Worm (Caenorhabditis elegans) whole organism, L1 larva: ENCODE results near the gene nhr-253.

ENCODE experiments used
- C04F5.9 ChIP-seq: sonication (generic microtip); optimal IDR thresholded peaks from 2 replicates; lab custom pipeline; 2016; ENCODE audit warnings: missing genetic modification characterization, missing compliant biosample characterization
- F16B12.6 ChIP-seq: fragments of 150-350 bp; optimal IDR thresholded peaks from 2 replicates; lab custom pipeline; 2014; ENCODE audit warnings: missing biosample characterization, missing genetic modification characterization
- Y116A8C.19 ChIP-seq: sonication (generic microtip); optimal IDR thresholded peaks from 2 replicates; lab custom pipeline; 2016; ENCODE audit warnings: missing compliant biosample characterization, missing genetic modification characterization, borderline replicate concordance
- aha-1 ChIP-seq: fragments of 150-350 bp; optimal IDR thresholded peaks from 2 replicates; lab custom pipeline; 2014; ENCODE audit warnings: missing biosample characterization, missing genetic modification characterization
- alr-1 ChIP-seq: fragments of 200-800 bp; sonication (Bioruptor generic); optimal IDR thresholded peaks from 2 replicates; lab custom pipeline; 2018; ENCODE audit warnings: borderline replicate concordance, mild to moderate bottlenecking, missing genetic modification characterization, missing compliant biosample characterization
- ceh-63 ChIP-seq: fragments of 200-800 bp; sonication (Bioruptor generic); optimal IDR thresholded peaks from 2 replicates; lab custom pipeline; 2018; ENCODE audit warnings: mild to moderate bottlenecking, missing genetic modification characterization, missing compliant biosample characterization
- ceh-8 ChIP-seq: fragments of 200-800 bp; sonication (Bioruptor generic); optimal IDR thresholded peaks from 2 replicates; lab custom pipeline; 2018; ENCODE audit warnings: mild to moderate bottlenecking, missing genetic modification characterization, moderate library complexity, missing compliant biosample characterization
- ces-1 ChIP-seq: fragments of 150-350 bp; optimal IDR thresholded peaks from 2 replicates; lab custom pipeline; 2014; ENCODE audit warnings: missing biosample characterization, missing genetic modification reagents, missing genetic modification characterization
- dpl-1 ChIP-seq, 3 experiments: fragments of 150-350 bp in 2 of 3; sonication (generic microtip) in 1 of 3; optimal IDR thresholded peaks; 2 replicates each; lab custom pipeline; 2014 to 2017; ENCODE audit warnings: missing biosample characterization in 3 of 3, missing genetic modification characterization in 3 of 3, missing genetic modification reagents in 3 of 3
- efl-1 ChIP-seq, 4 experiments: fragments of 150-350 bp; optimal IDR thresholded peaks in 3 of 4; peaks in 1 of 4; 1 replicate in 1 of 4; 2 replicates in 3 of 4; lab custom pipeline; 2014; ENCODE audit warnings: missing biosample characterization in 2 of 4, missing genetic modification characterization in 2 of 4, missing genetic modification reagents in 2 of 4
- elt-3 ChIP-seq, 6 experiments: fragments of 150-350 bp in 1 of 6; sonication (generic microtip); optimal IDR thresholded peaks; 2 replicates each; lab custom pipeline; 2017 to 2018; ENCODE audit warnings: missing biosample characterization in 6 of 6, missing genetic modification characterization in 6 of 6, inconsistent platforms in 1 of 6
- fkh-10 ChIP-seq: sonication (generic microtip); optimal IDR thresholded peaks from 2 replicates; lab custom pipeline; 2017; ENCODE audit warnings: missing biosample characterization, missing genetic modification reagents, missing genetic modification characterization
- hlh-17 ChIP-seq: fragments of 200-800 bp; sonication (Bioruptor generic); optimal IDR thresholded peaks from 2 replicates; lab custom pipeline; 2018; ENCODE audit warnings: missing genetic modification characterization, mild to moderate bottlenecking, missing compliant biosample characterization, moderate library complexity, borderline replicate concordance
- irx-1 ChIP-seq: sonication (generic microtip); optimal IDR thresholded peaks from 2 replicates; lab custom pipeline; 2016; ENCODE audit warnings: missing genetic modification characterization, missing compliant biosample characterization
- jun-1 ChIP-seq: fragments of 150-350 bp; optimal IDR thresholded peaks from 2 replicates; lab custom pipeline; 2014; ENCODE audit warnings: missing biosample characterization, missing genetic modification reagents, missing genetic modification characterization
- lin-13 ChIP-seq: fragments of 150-350 bp; optimal IDR thresholded peaks from 2 replicates; lab custom pipeline; 2014; ENCODE audit warnings: missing biosample characterization, missing genetic modification reagents, missing genetic modification characterization
- lin-39 ChIP-seq: fragments of 150-350 bp; optimal IDR thresholded peaks from 2 replicates; lab custom pipeline; 2014; ENCODE audit warnings: missing biosample characterization, missing genetic modification reagents, missing genetic modification characterization
- lir-3 ChIP-seq: sonication (generic microtip); optimal IDR thresholded peaks from 2 replicates; lab custom pipeline; 2016; ENCODE audit warnings: mild to moderate bottlenecking, missing genetic modification characterization, moderate library complexity, missing compliant biosample characterization; ENCODE audit not compliant: poor library complexity
- lsy-2 ChIP-seq, 2 experiments: fragments of 150-350 bp; optimal IDR thresholded peaks; 2 replicates each; lab custom pipeline; 2014; ENCODE audit warnings: missing biosample characterization in 2 of 2, missing genetic modification characterization in 2 of 2
- mef-2 ChIP-seq: fragments of 150-350 bp; optimal IDR thresholded peaks from 2 replicates; lab custom pipeline; 2014; ENCODE audit warnings: missing biosample characterization, missing genetic modification characterization
- nhr-237 ChIP-seq: fragments of 150-350 bp; optimal IDR thresholded peaks from 2 replicates; lab custom pipeline; 2014; ENCODE audit warnings: missing biosample characterization, missing genetic modification characterization
- nhr-47 ChIP-seq: sonication (generic microtip); optimal IDR thresholded peaks from 2 replicates; lab custom pipeline; 2016; ENCODE audit warnings: mild to moderate bottlenecking, missing genetic modification characterization, moderate library complexity, missing compliant biosample characterization
- nhr-76 ChIP-seq: sonication (generic microtip); optimal IDR thresholded peaks from 2 replicates; lab custom pipeline; 2017; ENCODE audit warnings: missing biosample characterization, missing genetic modification characterization
- nhr-84 ChIP-seq: sonication (generic microtip); optimal IDR thresholded peaks from 2 replicates; lab custom pipeline; 2017; ENCODE audit warnings: missing biosample characterization, missing genetic modification characterization
- nhr-90 ChIP-seq: sonication (generic microtip); optimal IDR thresholded peaks from 2 replicates; lab custom pipeline; 2016; ENCODE audit warnings: mild to moderate bottlenecking, missing genetic modification characterization, missing compliant biosample characterization; ENCODE audit not compliant: poor library complexity
- pag-3 ChIP-seq: sonication (generic microtip); optimal IDR thresholded peaks from 2 replicates; lab custom pipeline; 2017; ENCODE audit warnings: missing genetic modification characterization, mild to moderate bottlenecking, missing compliant biosample characterization, antibody characterized with exemption, borderline replicate concordance; ENCODE audit not compliant: insufficient read depth
- rnt-1 ChIP-seq: sonication (generic microtip); optimal IDR thresholded peaks from 2 replicates; lab custom pipeline; 2016; ENCODE audit warnings: mild to moderate bottlenecking, missing genetic modification characterization, moderate library complexity, missing compliant biosample characterization
- skn-1 ChIP-seq: fragments of 150-350 bp; optimal IDR thresholded peaks from 2 replicates; lab custom pipeline; 2014; ENCODE audit warnings: missing biosample characterization, missing genetic modification characterization
- swsn-7 ChIP-seq: sonication (generic microtip); optimal IDR thresholded peaks from 2 replicates; lab custom pipeline; 2016; ENCODE audit warnings: missing genetic modification characterization, missing compliant biosample characterization
- tlp-1 ChIP-seq: fragments of 150-350 bp; optimal IDR thresholded peaks from 2 replicates; lab custom pipeline; 2014; ENCODE audit warnings: missing biosample characterization, missing genetic modification characterization
- unc-30 ChIP-seq: sonication (generic microtip); optimal IDR thresholded peaks from 2 replicates; lab custom pipeline; 2017; ENCODE audit warnings: missing biosample characterization, missing genetic modification characterization
- unc-62 ChIP-seq: fragments of 150-350 bp; optimal IDR thresholded peaks from 2 replicates; lab custom pipeline; 2014; ENCODE audit warnings: missing biosample characterization, missing genetic modification reagents, missing genetic modification characterization
- xbp-1 ChIP-seq: sonication (generic microtip); optimal IDR thresholded peaks from 2 replicates; lab custom pipeline; 2016; ENCODE audit warnings: missing genetic modification characterization, missing compliant biosample characterization
- zip-4 ChIP-seq: fragments of 200-800 bp; sonication (Bioruptor generic); optimal IDR thresholded peaks from 2 replicates; lab custom pipeline; 2018; ENCODE audit warnings: mild to moderate bottlenecking, missing genetic modification characterization, moderate library complexity, missing compliant biosample characterization
- ztf-4 ChIP-seq: fragments of 150-350 bp; optimal IDR thresholded peaks from 2 replicates; lab custom pipeline; 2014; ENCODE audit warnings: missing biosample characterization, missing genetic modification characterization

nhr-253 gene

DNA sequence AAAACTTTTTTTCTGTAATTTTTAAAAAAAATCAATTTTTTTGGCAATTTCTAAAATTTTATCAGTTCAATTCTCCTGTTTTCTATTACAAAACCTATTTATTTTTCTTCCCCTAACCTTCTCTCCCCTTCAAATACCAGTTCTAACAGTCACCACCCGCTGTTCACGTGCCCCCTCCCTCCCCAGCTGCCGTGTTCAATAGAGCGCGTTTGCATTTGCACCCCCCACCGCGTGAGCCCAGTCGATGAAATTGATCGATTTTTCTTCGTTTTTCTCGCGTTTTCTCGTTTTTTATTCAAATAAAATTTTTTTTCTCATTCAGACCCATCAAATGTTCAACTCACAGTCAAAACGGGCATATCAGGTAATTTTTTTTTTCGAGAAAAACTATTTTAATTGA, 47.3 kb upstream of the nhr-253 start, which contains the start of gene atg-9 (continued):
- TF ChIP-seq nhr-84 (tag; lab: Kevin White, UChicago) (no peak), elt-3 (tag; optimal IDR thresholded peaks at IDR 0.05; lab: Kevin White, UChicago) (peak in 3 of 6 experiments; percentile 47 to 70 (median 64)), hlh-17 (GFP tag; lab: Kevin White, UChicago) (no peak), xbp-1 (tag; lab: Kevin White, UChicago) (peak; percentile 40), nhr-76 (tag; lab: Kevin White, UChicago) (no peak), nhr-90 (tag; lab: Kevin White, UChicago) (peak; percentile 68), lsy-2 (tag; optimal IDR thresholded peaks at IDR 0.05; lab: Kevin White, UChicago) (peak; percentile 70 to 77), ceh-63 (GFP tag; lab: Kevin White, UChicago) (no peak), lin-13 (GFP tag; lab: Kevin White, UChicago) (peak; percentile 80), fkh-10 (no peak), alr-1 (no peak), unc-62 (no peak), jun-1 (tag; lab: Kevin White, UChicago) (no peak), dpl-1 (GFP tag; optimal IDR thresholded peaks at IDR 0.05; lab: Kevin White, UChicago) (peak; percentile 55 to 75 (median 67)), efl-1 (optimal IDR thresholded peaks at IDR 0.05; lab: Kevin White, UChicago) (peak; percentile 65 to 71), efl-1 (GFP tag; optimal IDR thresholded peaks at IDR 0.05 in 1 of 2; lab: Kevin White, UChicago) (peak; percentile 68 to 96), swsn-7 (tag; lab: Kevin White, UChicago) (peak; percentile 46), aha-1 (tag; lab: Kevin White, UChicago) (no peak), ceh-8 (peak; percentile 3), pag-3 (tag; lab: Kevin White, UChicago) (peak; percentile 37), F16B12.6 (peak; percentile 36), irx-1 (tag; lab: Kevin White, UChicago) (no peak), skn-1 (tag; lab: Kevin White, UChicago) (peak; percentile 81), tlp-1 (no peak), nhr-237 (tag; lab: Kevin White, UChicago) (peak; percentile 9), unc-30 (tag; lab: Kevin White, UChicago) (no peak), rnt-1 (tag; lab: Kevin White, UChicago) (peak; percentile 61), lin-39 (tag; lab: Kevin White, UChicago) (no peak), ces-1 (GFP tag; lab: Kevin White, UChicago) (no peak), zip-4 (GFP tag; lab: Kevin White, UChicago) (no peak), C04F5.9 (no peak)

ce11 chrV:350822-351221, 45.6 kb upstream of the nhr-253 start:
- TF ChIP-seq nhr-47 (tag; lab: Kevin White, UChicago) (no peak), lir-3 (tag; lab: Kevin White, UChicago) (no peak), mef-2 (no peak), Y116A8C.19 (tag; lab: Kevin White, UChicago) (no peak), F16B12.6 (no peak), ztf-4 (tag; lab: Kevin White, UChicago) (no peak), nhr-84 (tag; lab: Kevin White, UChicago) (no peak)
- TF ChIP-seq, all 84 proteins: peak for 0

- TF ChIP-seq nhr-84 (tag; lab: Kevin White, UChicago) (no peak), efl-1 (optimal IDR thresholded peaks at IDR 0.05; lab: Kevin White, UChicago) (no peak), efl-1 (GFP tag; optimal IDR thresholded peaks at IDR 0.05 in 1 of 2; lab: Kevin White, UChicago) (peak in 1 of 2 experiments; percentile 20)
Measured at ce11 chrV:351787-352186, 44.6 kb upstream of the nhr-253 start.
